Fruit fly (Drosophila melanogaster) whole organism, prepupa: Measurements from ENCODE around the gene CG15196.

Source experiments
- Blimp-1 ChIP-seq: fragments of 200-800 bp; sonication (Bioruptor generic); optimal IDR thresholded peaks from 3 replicates; lab custom pipeline; 2017; ENCODE audit warnings: missing biosample characterization, missing genetic modification characterization, mild to moderate bottlenecking, moderate library complexity, missing genetic modification reagents
- CG11294 ChIP-seq: fragments of 200-800 bp; sonication (Bioruptor generic); IDR thresholded peaks from 2 replicates; pipeline ENCODE4 v1.3.6; 2022; ENCODE audit warnings: missing biosample characterization, missing genetic modification characterization
- CG31627 ChIP-seq: fragments of 200-800 bp; sonication (Bioruptor generic); optimal IDR thresholded peaks from 3 replicates; lab custom pipeline; 2016; ENCODE audit warnings: missing biosample characterization, missing genetic modification characterization
- CG32006 ChIP-seq: fragments of 200-800 bp; sonication (Bioruptor generic); optimal IDR thresholded peaks from 3 replicates; lab custom pipeline; 2017; ENCODE audit warnings: missing biosample characterization, mild to moderate bottlenecking, missing genetic modification characterization
- Eip78C ChIP-seq: fragments of 200-800 bp; sonication (Bioruptor generic); peaks from one replicate; lab custom pipeline; 2016; ENCODE audit warnings: missing biosample characterization, missing genetic modification characterization
- Gug ChIP-seq: fragments of 200-800 bp; sonication (Bioruptor generic); IDR thresholded peaks from 2 replicates; pipeline ENCODE4 v1.3.6; 2022; ENCODE audit warnings: missing biosample characterization, missing genetic modification characterization
- acj6 ChIP-seq: fragments of 200-800 bp; sonication (Bioruptor generic); optimal IDR thresholded peaks from 3 replicates; lab custom pipeline; 2016; ENCODE audit warnings: missing biosample characterization, missing genetic modification characterization
- cyc ChIP-seq: fragments of 200-800 bp; sonication (Bioruptor generic); optimal IDR thresholded peaks from 3 replicates; lab custom pipeline; 2016; ENCODE audit warnings: missing biosample characterization, missing genetic modification characterization
- fd85E ChIP-seq: fragments of 200-800 bp; sonication (Bioruptor generic); optimal IDR thresholded peaks from 3 replicates; lab custom pipeline; 2016; ENCODE audit warnings: missing biosample characterization, missing genetic modification characterization
- pdm3 ChIP-seq: fragments of 200-800 bp; sonication (Bioruptor generic); optimal IDR thresholded peaks from 3 replicates; lab custom pipeline; 2016; ENCODE audit warnings: missing biosample characterization, missing genetic modification characterization
- ss ChIP-seq, 2 experiments: fragments of 200-800 bp; sonication (Bioruptor generic); optimal IDR thresholded peaks; 2 replicates in 1 of 2; 3 replicates in 1 of 2; lab custom pipeline; 2017 to 2018; ENCODE audit warnings: mild to moderate bottlenecking in 2 of 2, missing biosample characterization in 2 of 2, missing genetic modification characterization in 2 of 2, moderate library complexity in 1 of 2

- no peak for TF ChIP-seq CG11294 (GFP tag; lab: Robert Waterston, UW)
- no peak for TF ChIP-seq Blimp-1 (GFP tag; lab: Kevin White, UChicago)
- no peak for TF ChIP-seq CG32006 (GFP tag; lab: Kevin White, UChicago)
- no peak for TF ChIP-seq fd85E (GFP tag; lab: Kevin White, UChicago)
- TF ChIP-seq ss (GFP tag; optimal IDR thresholded peaks at IDR 0.05; lab: Kevin White, UChicago), result no peak
- TF ChIP-seq CG31627 (GFP tag; lab: Kevin White, UChicago), result no peak
- TF ChIP-seq Gug (GFP tag; lab: Robert Waterston, UW), result no peak
- TF ChIP-seq pdm3 (GFP tag; lab: Kevin White, UChicago), result no peak
- peak; percentile 7 for TF ChIP-seq acj6
- TF ChIP-seq Eip78C (GFP tag; lab: Kevin White, UChicago), result peak; percentile 45
- TF ChIP-seq cyc (GFP tag; lab: Kevin White, UChicago), result no peak
Measured at dm6 chrX:11451630-11452029, 41.9 kb downstream of the CG15196 start.
